Worm (Caenorhabditis elegans) whole organism, mixed stage, embryonic: ENCODE measurements around the gene F28H6.8.

Experiments used
- ceh-43 ChIP-seq: fragments of 200-800 bp; sonication (Bioruptor generic); optimal IDR thresholded peaks from 2 replicates; lab custom pipeline; 2018; ENCODE audit warnings: mild to moderate bottlenecking, missing genetic modification characterization, moderate library complexity, missing compliant biosample characterization
- elt-1 ChIP-seq: sonication (generic microtip); optimal IDR thresholded peaks from 2 replicates; lab custom pipeline; 2017; ENCODE audit warnings: missing genetic modification characterization, mild to moderate bottlenecking, missing compliant biosample characterization, antibody characterized with exemption, moderate library complexity, borderline replicate concordance; ENCODE audit not compliant: insufficient read depth
- snpc-4 ChIP-seq: fragments of 150-350 bp; optimal IDR thresholded peaks from 2 replicates; lab custom pipeline; 2014; ENCODE audit warnings: missing biosample characterization, missing genetic modification characterization
- unc-120 ChIP-seq: sonication (generic microtip); optimal IDR thresholded peaks from 2 replicates; lab custom pipeline; 2017; ENCODE audit warnings: missing genetic modification characterization, missing compliant biosample characterization; ENCODE audit not compliant: poor library complexity, severe bottlenecking
- unc-39 ChIP-seq: fragments of 150-350 bp; optimal IDR thresholded peaks from 2 replicates; lab custom pipeline; 2014; ENCODE audit warnings: missing biosample characterization, missing genetic modification characterization
- zip-8 ChIP-seq: fragments of 150-350 bp; optimal IDR thresholded peaks from 2 replicates; lab custom pipeline; 2014; ENCODE audit warnings: missing biosample characterization, missing genetic modification characterization

DNA sequence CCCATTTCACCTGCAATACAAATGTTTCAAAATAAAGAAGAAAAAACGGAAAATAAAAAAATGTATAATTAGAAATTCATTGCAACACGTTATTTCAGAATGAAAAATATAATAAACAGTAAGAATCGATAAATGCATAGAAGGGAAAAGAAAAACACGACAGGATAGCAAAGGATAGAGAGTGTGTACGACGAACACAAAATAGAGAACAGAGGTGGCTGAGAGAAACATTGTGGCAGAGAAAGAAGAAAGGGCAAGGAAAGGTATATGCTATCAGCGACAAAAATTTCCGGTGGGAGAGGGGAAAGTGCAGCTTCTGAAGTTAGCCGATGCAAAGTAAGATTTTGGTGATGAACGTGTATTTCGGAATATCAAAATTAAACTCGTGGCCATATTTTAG, 8.3 kb downstream of the F28H6.8 start, which contains the start of gene F28H6.6:
- TF ChIP-seq unc-39 (tag; lab: Kevin White, UChicago) (no peak), snpc-4 (tag; lab: Kevin White, UChicago) (no peak), zip-8 (no peak), ceh-43 (GFP tag; lab: Kevin White, UChicago) (no peak), elt-1 (tag; lab: Kevin White, UChicago) (no peak), unc-120 (no peak)
